Worm (Caenorhabditis elegans): Measurements from ENCODE around the gene sre-3.

DNA sequence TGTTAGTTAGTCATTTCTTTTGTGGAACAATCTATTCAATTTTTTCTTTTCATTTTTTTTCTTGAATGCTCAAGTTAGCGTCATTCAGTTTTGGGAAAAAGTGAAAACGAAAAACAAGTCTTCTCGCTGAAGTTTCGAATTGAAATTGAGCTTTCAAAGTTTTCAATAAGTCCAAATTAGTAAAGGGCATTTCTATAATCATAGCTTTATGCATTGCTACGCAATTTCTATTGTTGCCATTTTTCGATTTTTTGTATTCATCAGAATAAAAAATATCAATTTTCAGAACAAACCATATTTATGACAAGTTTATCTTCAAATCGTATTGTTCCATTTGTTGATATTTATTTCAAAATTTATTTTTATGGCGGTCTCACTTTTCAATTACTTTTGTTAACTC, 22.6 kb downstream of the sre-3 start, which contains the start of gene srd-55:
- TF ChIP-seq che-1 (tag; optimal IDR thresholded peaks at IDR 0.05) (no peak), fkh-10 (GFP tag; optimal IDR thresholded peaks at IDR 0.05) (no peak), nfya-1 (tag; optimal IDR thresholded peaks at IDR 0.05) (no peak), sdc-2 (tag; optimal IDR thresholded peaks at IDR 0.05) (no peak), hlh-30 (tag; optimal IDR thresholded peaks at IDR 0.05; ENCODE audit: insufficient read depth) (no peak), gmeb-2 (tag; optimal IDR thresholded peaks at IDR 0.05) (no peak), elt-2 (tag; optimal IDR thresholded peaks at IDR 0.05) (no peak)

All from whole organism, late embryonic.